Fruit fly (Drosophila melanogaster) whole organism, embryonic: ENCODE results near the gene CG33796.

Experiments
- CG10267 ChIP-seq: fragments of 200-800 bp; sonication (Bioruptor generic); optimal IDR thresholded peaks from 2 replicates; lab custom pipeline; 2018; ENCODE audit warnings: missing biosample characterization, mild to moderate bottlenecking, missing genetic modification characterization, moderate library complexity
- CG10979 ChIP-seq: fragments of 200-800 bp; sonication (Bioruptor generic); optimal IDR thresholded peaks from 2 replicates; lab custom pipeline; 2018; ENCODE audit warnings: missing biosample characterization, mild to moderate bottlenecking, missing genetic modification characterization, moderate library complexity
- CG11504 ChIP-seq: fragments of 200-800 bp; sonication (Bioruptor generic); optimal IDR thresholded peaks from 3 replicates; lab custom pipeline; 2019; ENCODE audit warnings: missing biosample characterization, mild to moderate bottlenecking, missing genetic modification characterization, moderate library complexity
- CG12659 ChIP-seq: fragments of 200-800 bp; sonication (Bioruptor generic); optimal IDR thresholded peaks from 3 replicates; lab custom pipeline; 2017; ENCODE audit warnings: mild to moderate bottlenecking, missing biosample characterization, missing genetic modification reagents, missing genetic modification characterization
- CG14710 ChIP-seq: fragments of 200-800 bp; sonication (Bioruptor generic); optimal IDR thresholded peaks from 3 replicates; lab custom pipeline; 2019; ENCODE audit warnings: missing biosample characterization, mild to moderate bottlenecking, missing genetic modification characterization, moderate library complexity
- CG1647 ChIP-seq: fragments of 200-800 bp; sonication (Bioruptor generic); optimal IDR thresholded peaks from 3 replicates; lab custom pipeline; 2016; ENCODE audit warnings: missing biosample characterization, missing genetic modification characterization
- CG17361 ChIP-seq: fragments of 200-800 bp; sonication (Bioruptor generic); IDR thresholded peaks from 3 replicates; pipeline ENCODE4 v1.3.6; 2022; ENCODE audit warnings: missing biosample characterization, missing genetic modification characterization
- CG18619 ChIP-seq: fragments of 200-800 bp; sonication (Bioruptor generic); optimal IDR thresholded peaks from 3 replicates; lab custom pipeline; 2017; ENCODE audit warnings: missing biosample characterization, mild to moderate bottlenecking, missing genetic modification characterization
- CG2120 ChIP-seq: fragments of 200-800 bp; sonication (Bioruptor generic); optimal IDR thresholded peaks from 3 replicates; lab custom pipeline; 2016; ENCODE audit warnings: missing biosample characterization, missing genetic modification characterization
- CG2678 ChIP-seq: fragments of 200-800 bp; sonication (Bioruptor generic); optimal IDR thresholded peaks from 3 replicates; lab custom pipeline; 2019; ENCODE audit warnings: missing biosample characterization, mild to moderate bottlenecking, missing genetic modification characterization, moderate library complexity
- CG2712 ChIP-seq: fragments of 200-800 bp; optimal IDR thresholded peaks from 3 replicates; lab custom pipeline; 2019; ENCODE audit warnings: missing biosample characterization, mild to moderate bottlenecking, missing genetic modification characterization, moderate library complexity
- CG31388 ChIP-seq: fragments of 200-800 bp; sonication (Bioruptor generic); optimal IDR thresholded peaks from 2 replicates; lab custom pipeline; 2016; ENCODE audit warnings: missing biosample characterization, missing genetic modification characterization
- CG3281 ChIP-seq: fragments of 200-800 bp; sonication (Bioruptor generic); optimal IDR thresholded peaks from 3 replicates; lab custom pipeline; 2017; ENCODE audit warnings: missing biosample characterization, mild to moderate bottlenecking, missing genetic modification characterization
- CG33557 ChIP-seq: fragments of 200-800 bp; sonication (Bioruptor generic); optimal IDR thresholded peaks from 2 replicates; lab custom pipeline; 2019; ENCODE audit warnings: missing biosample characterization, mild to moderate bottlenecking, missing genetic modification characterization, moderate library complexity
- CG4404 ChIP-seq: fragments of 200-800 bp; sonication (Bioruptor generic); IDR thresholded peaks from 2 replicates; pipeline ENCODE4 v1.3.6; 2022; ENCODE audit warnings: missing biosample characterization, missing genetic modification characterization
- CG5180 ChIP-seq: fragments of 200-800 bp; sonication (Bioruptor generic); optimal IDR thresholded peaks from 3 replicates; lab custom pipeline; 2017; ENCODE audit warnings: missing biosample characterization, missing genetic modification characterization, mild to moderate bottlenecking, moderate library complexity, missing genetic modification reagents
- CG6854 ChIP-seq: fragments of 200-800 bp; sonication (Bioruptor generic); optimal IDR thresholded peaks from 3 replicates; lab custom pipeline; 2017; ENCODE audit warnings: missing biosample characterization, mild to moderate bottlenecking, missing genetic modification characterization
- CG9727 ChIP-seq: fragments of 200-800 bp; sonication (Bioruptor generic); optimal IDR thresholded peaks from 3 replicates; lab custom pipeline; 2017; ENCODE audit warnings: missing biosample characterization, mild to moderate bottlenecking, missing genetic modification characterization
- CoRest ChIP-seq: fragments of 200-800 bp; sonication (Bioruptor generic); optimal IDR thresholded peaks from 3 replicates; lab custom pipeline; 2018; ENCODE audit warnings: missing biosample characterization, mild to moderate bottlenecking, missing genetic modification characterization, moderate library complexity
- D ChIP-seq, 2 experiments: fragments of 200-800 bp in 1 of 2; fragments of >200 bp in 1 of 2; sonication (Bioruptor generic) in 1 of 2; optimal IDR thresholded peaks; 2 replicates in 1 of 2; 3 replicates in 1 of 2; lab custom pipeline; 2017; ENCODE audit warnings: mild to moderate bottlenecking in 1 of 2, missing biosample characterization in 1 of 2, missing genetic modification characterization in 1 of 2, missing genetic modification reagents in 1 of 2
- Fer1 ChIP-seq: fragments of 200-800 bp; sonication (Bioruptor generic); optimal IDR thresholded peaks from 2 replicates; lab custom pipeline; 2017; ENCODE audit warnings: missing biosample characterization, mild to moderate bottlenecking, missing genetic modification characterization
- HHEX ChIP-seq: fragments of 200-800 bp; sonication (Bioruptor generic); optimal IDR thresholded peaks from 3 replicates; lab custom pipeline; 2017; ENCODE audit warnings: missing biosample characterization, mild to moderate bottlenecking, missing genetic modification characterization, missing genetic modification reagents
- Hmr ChIP-seq: fragments of 200-800 bp; sonication (Bioruptor generic); optimal IDR thresholded peaks from 3 replicates; lab custom pipeline; 2017; ENCODE audit warnings: mild to moderate bottlenecking, missing biosample characterization, missing genetic modification reagents, missing genetic modification characterization
- Hr3 ChIP-seq: fragments of 200-800 bp; sonication (Bioruptor generic); optimal IDR thresholded peaks from 3 replicates; lab custom pipeline; 2016; ENCODE audit warnings: missing biosample characterization, missing genetic modification characterization
- Hsf ChIP-seq: fragments of 200-800 bp; sonication (Bioruptor generic); optimal IDR thresholded peaks from 3 replicates; lab custom pipeline; 2016; ENCODE audit warnings: missing biosample characterization, missing genetic modification characterization
- Kr ChIP-seq: fragments of 200-800 bp; sonication (Bioruptor generic); optimal IDR thresholded peaks from 2 replicates; lab custom pipeline; 2017; ENCODE audit warnings: missing biosample characterization, mild to moderate bottlenecking, missing genetic modification characterization
- Med ChIP-seq: fragments of 200-800 bp; sonication (Bioruptor generic); peaks from one replicate; lab custom pipeline; 2016; ENCODE audit warnings: missing biosample characterization, missing genetic modification characterization, mild to moderate bottlenecking, inconsistent platforms, moderate library complexity
- Meics ChIP-seq: fragments of 200-800 bp; sonication (Bioruptor generic); optimal IDR thresholded peaks from 2 replicates; lab custom pipeline; 2017; ENCODE audit warnings: missing biosample characterization, mild to moderate bottlenecking, missing genetic modification characterization
- Nf-YB ChIP-seq: fragments of 200-800 bp; sonication (Bioruptor generic); optimal IDR thresholded peaks from 3 replicates; lab custom pipeline; 2019; ENCODE audit warnings: missing biosample characterization, mild to moderate bottlenecking, missing genetic modification characterization, moderate library complexity
- Oli ChIP-seq: fragments of 200-800 bp; sonication (Bioruptor generic); optimal IDR thresholded peaks from 2 replicates; lab custom pipeline; 2018; ENCODE audit warnings: missing biosample characterization, mild to moderate bottlenecking, missing genetic modification characterization, moderate library complexity
- Opbp ChIP-seq: fragments of 200-800 bp; sonication (Bioruptor generic); IDR thresholded peaks from 3 replicates; pipeline ENCODE4 v1.3.6; 2022; ENCODE audit warnings: missing biosample characterization, missing genetic modification characterization; ENCODE audit not compliant: partially characterized antibody
- PHDP ChIP-seq: fragments of 200-800 bp; sonication (Bioruptor generic); optimal IDR thresholded peaks from 3 replicates; lab custom pipeline; 2018; ENCODE audit warnings: missing biosample characterization, mild to moderate bottlenecking, missing genetic modification characterization, moderate library complexity
- Ssrp ChIP-seq: fragments of 200-800 bp; sonication (Bioruptor generic); optimal IDR thresholded peaks from 2 replicates; lab custom pipeline; 2018; ENCODE audit warnings: missing biosample characterization, mild to moderate bottlenecking, missing genetic modification characterization, moderate library complexity
- Xbp1 ChIP-seq: fragments of 200-800 bp; sonication (Bioruptor generic); optimal IDR thresholded peaks from 3 replicates; lab custom pipeline; 2016; ENCODE audit warnings: missing biosample characterization, mild to moderate bottlenecking, missing genetic modification characterization
- ara ChIP-seq: fragments of 200-800 bp; sonication (Bioruptor generic); IDR thresholded peaks from 2 replicates; pipeline ENCODE4 v1.3.6; 2022; ENCODE audit warnings: missing biosample characterization, missing genetic modification characterization
- bcd ChIP-seq: fragments of 200-800 bp; sonication (Bioruptor generic); optimal IDR thresholded peaks from 2 replicates; lab custom pipeline; 2017; ENCODE audit warnings: missing biosample characterization, mild to moderate bottlenecking, missing genetic modification characterization
- dmrt11E ChIP-seq: fragments of 200-800 bp; sonication (Bioruptor generic); optimal IDR thresholded peaks from 3 replicates; lab custom pipeline; 2018; ENCODE audit warnings: missing biosample characterization, mild to moderate bottlenecking, missing genetic modification characterization, moderate library complexity
- dysf ChIP-seq: fragments of 200-800 bp; sonication (Bioruptor generic); IDR thresholded peaks from 3 replicates; pipeline ENCODE4 v1.3.6; 2022; ENCODE audit warnings: missing biosample characterization, missing genetic modification characterization
- en ChIP-seq: fragments of 200-800 bp; sonication (Bioruptor generic); optimal IDR thresholded peaks from 2 replicates; lab custom pipeline; 2016; ENCODE audit warnings: missing biosample characterization, missing genetic modification characterization
- gcm ChIP-seq: fragments of 200-800 bp; sonication (Bioruptor generic); optimal IDR thresholded peaks from 2 replicates; lab custom pipeline; 2019; ENCODE audit warnings: missing biosample characterization, mild to moderate bottlenecking, missing genetic modification characterization, moderate library complexity
- grau ChIP-seq: fragments of 200-800 bp; optimal IDR thresholded peaks from 3 replicates; lab custom pipeline; 2019; ENCODE audit warnings: missing biosample characterization, mild to moderate bottlenecking, missing genetic modification characterization, moderate library complexity
- lab ChIP-seq: fragments of 200-800 bp; sonication (Bioruptor generic); optimal IDR thresholded peaks from 3 replicates; lab custom pipeline; 2017; ENCODE audit warnings: missing biosample characterization, missing genetic modification characterization, mild to moderate bottlenecking, moderate library complexity, missing genetic modification reagents
- nerfin-1 ChIP-seq: fragments of 200-800 bp; sonication (Bioruptor generic); optimal IDR thresholded peaks from 3 replicates; lab custom pipeline; 2019; ENCODE audit warnings: missing biosample characterization, mild to moderate bottlenecking, missing genetic modification characterization, moderate library complexity
- org-1 ChIP-seq: fragments of 200-800 bp; sonication (Bioruptor generic); optimal IDR thresholded peaks from 2 replicates; lab custom pipeline; 2017; ENCODE audit warnings: missing biosample characterization, missing genetic modification characterization
- row ChIP-seq: fragments of 200-800 bp; sonication (Bioruptor generic); IDR thresholded peaks from 3 replicates; pipeline ENCODE4 v1.3.6; 2022; ENCODE audit warnings: missing biosample characterization, missing genetic modification characterization
- tio ChIP-seq: fragments of 200-800 bp; sonication (Bioruptor generic); optimal IDR thresholded peaks from 2 replicates; lab custom pipeline; 2017; ENCODE audit warnings: missing biosample characterization, missing genetic modification characterization, inconsistent platforms
- trem ChIP-seq: fragments of 200-800 bp; optimal IDR thresholded peaks from 3 replicates; lab custom pipeline; 2019; ENCODE audit warnings: missing biosample characterization, mild to moderate bottlenecking, missing genetic modification characterization, moderate library complexity
- unpg ChIP-seq: fragments of 200-800 bp; sonication (Bioruptor generic); optimal IDR thresholded peaks from 3 replicates; lab custom pipeline; 2018; ENCODE audit warnings: missing biosample characterization, mild to moderate bottlenecking, missing genetic modification characterization, moderate library complexity
- zf30C ChIP-seq: fragments of 200-800 bp; sonication (Bioruptor generic); optimal IDR thresholded peaks from 3 replicates; lab custom pipeline; 2018; ENCODE audit warnings: missing biosample characterization, mild to moderate bottlenecking, missing genetic modification characterization

The CG33796 gene

DNA sequence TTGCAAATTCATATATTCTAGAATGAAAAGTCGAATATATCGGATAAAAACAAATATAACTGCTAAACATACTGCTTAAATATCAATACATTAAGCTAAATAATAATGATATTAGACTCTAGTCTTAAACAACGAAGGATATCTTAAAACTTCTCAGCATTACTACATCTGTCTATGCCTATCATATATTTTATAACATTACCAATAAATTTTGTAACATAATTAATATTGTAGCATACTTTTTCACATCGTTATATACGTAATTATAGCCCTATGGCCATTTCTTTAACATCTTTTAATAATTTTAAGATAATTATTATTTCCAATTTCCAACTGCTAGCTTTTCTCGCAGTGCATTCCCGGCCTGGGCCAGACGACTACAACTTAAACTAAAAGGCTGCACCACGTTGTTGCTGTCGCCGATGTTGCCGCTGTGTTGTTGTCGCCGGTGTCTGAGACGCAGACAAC, 2.9 kb upstream of the CG33796 start (continued):
- peak; percentile 56 for TF ChIP-seq CG2712 (tag; lab: Kevin White, UChicago)
- TF ChIP-seq Med (GFP tag; lab: Kevin White, UChicago), result peak; percentile 65
- peak; percentile 80 for TF ChIP-seq CG17361 (GFP tag; lab: Robert Waterston, UW)
- peak; percentile 43 for TF ChIP-seq Hr3 (GFP tag; lab: Kevin White, UChicago)
- TF ChIP-seq trem (tag; lab: Kevin White, UChicago), result peak; percentile 13
- peak; percentile 36 for TF ChIP-seq CG14710 (tag; lab: Kevin White, UChicago)
- TF ChIP-seq Meics, result peak; percentile 37
- TF ChIP-seq zf30C (GFP tag; lab: Kevin White, UChicago), result peak; percentile 28
- TF ChIP-seq HHEX (GFP tag; lab: Kevin White, UChicago), result no peak
- TF ChIP-seq CG2120, result peak; percentile 2
- TF ChIP-seq CG1647, result no peak
- TF ChIP-seq CG3281 (GFP tag; lab: Kevin White, UChicago), result peak; percentile 1
- TF ChIP-seq CG31388, result no peak
- peak; percentile 8 for TF ChIP-seq CG33557
- TF ChIP-seq CG10979 (tag; lab: Kevin White, UChicago), result peak; percentile 54
- 0 out of 3 replicates have a peak, but pooled peaks have one; percentile 27 for TF ChIP-seq dysf (GFP tag; lab: Robert Waterston, UW)
- TF ChIP-seq en (GFP tag; lab: Kevin White, UChicago), result no peak
- peak; percentile 50 for TF ChIP-seq CG9727
- TF ChIP-seq CG18619 (GFP tag; lab: Kevin White, UChicago), result peak; percentile 37
- no peak for TF ChIP-seq Opbp (GFP tag; lab: Robert Waterston, UW)
- TF ChIP-seq Oli, result peak; percentile 59
- TF ChIP-seq dmrt11E (tag; lab: Kevin White, UChicago), result peak; percentile 43
- peak; percentile 47 for TF ChIP-seq Hmr (GFP tag; lab: Kevin White, UChicago)
- peak; percentile 17 for TF ChIP-seq unpg (GFP tag; lab: Kevin White, UChicago)
- TF ChIP-seq nerfin-1 (tag; lab: Kevin White, UChicago), result peak; percentile 0
- peak; percentile 48 for TF ChIP-seq CG12659
- no peak for TF ChIP-seq gcm (GFP tag; lab: Kevin White, UChicago)
- peak; percentile 68 for TF ChIP-seq CG2678 (tag; lab: Kevin White, UChicago)
- peak; percentile 46; the same call in 2 of the 3 replicates for TF ChIP-seq row
- TF ChIP-seq CG10267 (tag; lab: Kevin White, UChicago), result peak; percentile 20
- peak; percentile 3 for TF ChIP-seq Fer1 (GFP tag; lab: Kevin White, UChicago)
- peak; percentile 24 for TF ChIP-seq bcd (GFP tag; lab: Kevin White, UChicago)
- no peak for TF ChIP-seq CG4404
- peak; percentile 2 for TF ChIP-seq CG5180
- peak; percentile 11 for TF ChIP-seq lab
- TF ChIP-seq Ssrp, result peak; percentile 47
- no peak for TF ChIP-seq Hsf (GFP tag; lab: Kevin White, UChicago)
- peak; percentile 26 for TF ChIP-seq org-1 (GFP tag; lab: Kevin White, UChicago)
- no peak for TF ChIP-seq D (optimal IDR thresholded peaks at IDR 0.05; lab: Kevin White, UChicago)
- peak; percentile 31 for TF ChIP-seq D (GFP tag; optimal IDR thresholded peaks at IDR 0.05; lab: Kevin White, UChicago)
- TF ChIP-seq PHDP (tag; lab: Kevin White, UChicago), result peak; percentile 7
- TF ChIP-seq Xbp1, result peak; percentile 27
- TF ChIP-seq tio (GFP tag; lab: Kevin White, UChicago), result peak; percentile 59
- peak; percentile 68 for TF ChIP-seq CoRest
- TF ChIP-seq Nf-YB (GFP tag; lab: Kevin White, UChicago), result peak; percentile 12
- no peak for TF ChIP-seq Kr
- TF ChIP-seq grau (tag; lab: Kevin White, UChicago), result peak; percentile 59
- TF ChIP-seq CG11504, result peak; percentile 71
- peak; percentile 29 for TF ChIP-seq CG6854 (GFP tag; lab: Kevin White, UChicago)
- TF ChIP-seq ara (GFP tag; lab: Robert Waterston, UW), result no peak
